Worm (Caenorhabditis elegans) whole organism, L4 larva: Measurements from ENCODE around the gene cyp-33C2.

ENCODE experiments used
- D1046.2 ChIP-seq: fragments of 200-800 bp; sonication (Bioruptor generic); IDR thresholded peaks from 2 replicates; pipeline ENCODE4 v1.3.6; 2022; ENCODE audit warnings: missing genetic modification characterization, missing compliant biosample characterization
- ama-1 ChIP-seq: fragments of 150-350 bp; optimal IDR thresholded peaks from 2 replicates; lab custom pipeline; 2014; ENCODE audit warnings: inconsistent platforms, mixed read lengths
- ctbp-1 ChIP-seq: fragments of 200-800 bp; sonication (Bioruptor generic); IDR thresholded peaks from 2 replicates; pipeline ENCODE4 v1.3.6; 2022; ENCODE audit warnings: missing genetic modification reagents, missing genetic modification characterization, missing compliant biosample characterization
- duxl-1 ChIP-seq: sonication (generic microtip); optimal IDR thresholded peaks from 2 replicates; lab custom pipeline; 2016; ENCODE audit warnings: mild to moderate bottlenecking, missing genetic modification characterization, moderate library complexity, missing compliant biosample characterization; ENCODE audit not compliant: poor library complexity
- egl-27 ChIP-seq: sonication (generic microtip); optimal IDR thresholded peaks from 3 replicates; lab custom pipeline; 2017; ENCODE audit warnings: missing biosample characterization, missing genetic modification reagents, missing genetic modification characterization
- fos-1 ChIP-seq: fragments of 150-350 bp; optimal IDR thresholded peaks from 2 replicates; lab custom pipeline; 2014; ENCODE audit warnings: missing biosample characterization, missing genetic modification characterization
- hif-1 ChIP-seq, 2 experiments: sonication (generic microtip); optimal IDR thresholded peaks; 2 replicates each; lab custom pipeline; 2016 to 2017; ENCODE audit warnings: missing compliant biosample characterization in 2 of 2, missing genetic modification characterization in 2 of 2, missing genetic modification reagents in 2 of 2, missing genotype in 2 of 2, mild to moderate bottlenecking in 1 of 2
- lin-13 ChIP-seq: fragments of 150-350 bp; optimal IDR thresholded peaks from 2 replicates; lab custom pipeline; 2014; ENCODE audit warnings: missing biosample characterization, missing genetic modification reagents, missing genetic modification characterization
- lin-39 ChIP-seq: fragments of 150-350 bp; optimal IDR thresholded peaks from 2 replicates; lab custom pipeline; 2014; ENCODE audit warnings: missing biosample characterization, missing genetic modification reagents, missing genetic modification characterization
- mdl-1 ChIP-seq, 2 experiments: fragments of 150-350 bp in 1 of 2; sonication (generic microtip) in 1 of 2; optimal IDR thresholded peaks; 2 replicates each; lab custom pipeline; 2014 to 2017; ENCODE audit warnings: missing biosample characterization in 2 of 2, missing genetic modification characterization in 2 of 2
- unc-39 ChIP-seq: sonication (generic microtip); optimal IDR thresholded peaks from 2 replicates; lab custom pipeline; 2017; ENCODE audit warnings: missing biosample characterization, missing genetic modification characterization
- zip-2 ChIP-seq: fragments of 150-350 bp; optimal IDR thresholded peaks from 2 replicates; lab custom pipeline; 2014; ENCODE audit warnings: missing biosample characterization, missing genetic modification characterization

- TF ChIP-seq unc-39 (tag; lab: Kevin White, UChicago) (no peak), lin-39 (tag; lab: Kevin White, UChicago) (no peak), ctbp-1 (GFP tag; lab: Robert Waterston, UW) (no peak), egl-27 (tag; lab: Kevin White, UChicago) (no peak), hif-1 (tag; optimal IDR thresholded peaks at IDR 0.05; lab: Kevin White, UChicago) (no peak), ama-1 (lab: Kevin White, UChicago) (no peak), zip-2 (tag; lab: Kevin White, UChicago) (no peak), duxl-1 (tag; lab: Kevin White, UChicago) (no peak), fos-1 (tag; lab: Kevin White, UChicago) (no peak), D1046.2 (no peak), lin-13 (no peak), mdl-1 (tag; optimal IDR thresholded peaks at IDR 0.05; lab: Kevin White, UChicago) (no peak)
Measured at ce11 chrV:2207527-2207926, 24.2 kb downstream of the cyp-33C2 start.
